Worm (Caenorhabditis elegans) whole organism, L4 larva: ENCODE results near the gene vha-1.

Experiments used
- Y5F2A.4 ChIP-seq: fragments of 200-800 bp; sonication (Bioruptor generic); optimal IDR thresholded peaks from 2 replicates; lab custom pipeline; 2018; ENCODE audit warnings: mild to moderate bottlenecking, missing genetic modification characterization, missing compliant biosample characterization
- fkh-10 ChIP-seq: fragments of 150-350 bp; optimal IDR thresholded peaks from 2 replicates; lab custom pipeline; 2014; ENCODE audit warnings: missing biosample characterization, missing genetic modification reagents, missing genetic modification characterization
- lin-15B ChIP-seq: fragments of 150-350 bp; sonication (generic microtip); optimal IDR thresholded peaks from 3 replicates; lab custom pipeline; 2014; ENCODE audit warnings: missing biosample characterization, missing genetic modification characterization
- lin-39 ChIP-seq: fragments of 150-350 bp; optimal IDR thresholded peaks from 2 replicates; lab custom pipeline; 2014; ENCODE audit warnings: missing biosample characterization, missing genetic modification reagents, missing genetic modification characterization
- mxl-2 ChIP-seq: fragments of 200-800 bp; sonication (Bioruptor generic); conservative IDR thresholded peaks from 2 replicates; pipeline ENCODE4 v1.3.6; 2022; ENCODE audit warnings: missing genetic modification reagents, missing genetic modification characterization, missing compliant biosample characterization
- spr-1 ChIP-seq: sonication (generic microtip); optimal IDR thresholded peaks from 2 replicates; lab custom pipeline; 2016; ENCODE audit warnings: mild to moderate bottlenecking, missing genetic modification characterization, missing compliant biosample characterization
- unc-62 ChIP-seq, 3 experiments: fragments of 150-350 bp in 1 of 3; sonication (generic microtip); optimal IDR thresholded peaks in 2 of 3; peaks in 1 of 3; 1 replicate in 1 of 3; 2 replicates in 2 of 3; lab custom pipeline; 2014 to 2017; ENCODE audit warnings: missing biosample characterization in 3 of 3, missing genetic modification characterization in 3 of 3, missing genetic modification reagents in 3 of 3, missing genotype in 1 of 3

DNA sequence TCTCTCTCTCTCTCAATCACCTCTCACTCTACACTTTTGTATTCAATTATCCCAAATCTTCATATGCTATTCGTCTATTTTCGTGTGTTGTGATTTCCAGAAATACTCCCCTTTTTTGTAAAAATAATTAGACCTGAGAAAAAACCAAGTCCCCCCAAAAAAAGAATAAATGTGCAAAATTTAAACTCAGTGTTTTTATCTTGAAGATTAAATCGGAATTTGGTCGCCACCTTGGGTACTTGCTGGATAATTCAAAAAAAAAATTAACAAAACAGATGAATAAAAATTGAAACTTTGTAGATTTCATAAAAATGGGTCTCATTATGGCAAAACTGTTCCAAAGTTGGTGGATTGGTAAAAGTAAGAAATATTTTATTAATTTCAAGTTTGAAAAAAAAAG is 41.9 kb downstream of the vha-1 start, which contains the start of gene arl-5:
- TF ChIP-seq unc-62 (GFP tag; optimal IDR thresholded peaks at IDR 0.05 in 1 of 2; lab: Kevin White, UChicago) (no peak), unc-62 (tag; optimal IDR thresholded peaks at IDR 0.05; lab: Kevin White, UChicago) (no peak), lin-15B (no peak), fkh-10 (GFP tag; lab: Kevin White, UChicago) (no peak), lin-39 (tag; lab: Kevin White, UChicago) (no peak), Y5F2A.4 (no peak), mxl-2 (GFP tag; lab: Robert Waterston, UW) (no peak), spr-1 (tag; lab: Kevin White, UChicago) (no peak)
